Fruit fly (Drosophila melanogaster): Measurements from ENCODE around the gene CG34328.
A peak's percentile ranks its signal among the peaks of the same experiment; 100 is the strongest.

CG34328 gene

dm6 chrX:18367806-18368643 is 31.8 kb downstream of the CG34328 start (continued):
- TF ChIP-seq dpn (GFP tag; optimal IDR thresholded peaks at IDR 0.05) (peak; percentile 65 to 70), HmgD (GFP tag; optimal IDR thresholded peaks at IDR 0.05) (peak; percentile 54), Dref (GFP tag; IDR thresholded peaks at IDR 0.05) (0 out of 2 replicates have a peak, but pooled peaks have one; percentile 22), bsh (GFP tag; optimal IDR thresholded peaks at IDR 0.05) (peak in 1 of 2 experiments; percentile 79), CG11247 (GFP tag; IDR thresholded peaks at IDR 0.05) (peak; percentile 67), Awh (GFP tag; IDR thresholded peaks at IDR 0.05) (peak; percentile 56), sisA (GFP tag; IDR thresholded peaks at IDR 0.05) (peak; percentile 75), Drgx (GFP tag; IDR thresholded peaks at IDR 0.05) (peak; percentile 74), BEAF-32 (GFP tag; optimal IDR thresholded peaks at IDR 0.05) (no peak), Max (GFP tag; optimal IDR thresholded peaks at IDR 0.05) (peak; percentile 19), Side (GFP tag; optimal IDR thresholded peaks at IDR 0.05) (peak; percentile 72), NC2α (GFP tag; optimal IDR thresholded peaks at IDR 0.05) (no peak), unc-4 (GFP tag; IDR thresholded peaks at IDR 0.05; ENCODE audit: partially characterized antibody) (no peak), CG42726 (GFP tag; IDR thresholded peaks at IDR 0.05; ENCODE audit: partially characterized antibody) (no peak), Rx (GFP tag; IDR thresholded peaks at IDR 0.05) (peak; percentile 50), CG15514 (GFP tag; optimal IDR thresholded peaks at IDR 0.05) (peak; percentile 69), Blimp-1 (GFP tag; optimal IDR thresholded peaks at IDR 0.05) (peak; percentile 55), ab (GFP tag; optimal IDR thresholded peaks at IDR 0.05) (peak; percentile 42), CG3847 (GFP tag; IDR thresholded peaks at IDR 0.05) (peak; percentile 60), Ravus (GFP tag; IDR thresholded peaks at IDR 0.05) (peak; percentile 55), Gsc (GFP tag; IDR thresholded peaks at IDR 0.05) (no peak), ind (GFP tag; optimal IDR thresholded peaks at IDR 0.05) (peak; percentile 76), sd (tag; optimal IDR thresholded peaks at IDR 0.05) (peak; percentile 84), wdn (GFP tag; IDR thresholded peaks at IDR 0.05) (peak; percentile 80), CG14860 (GFP tag; IDR thresholded peaks at IDR 0.05; ENCODE audit: partially characterized antibody) (no peak), CG9797 (GFP tag; optimal IDR thresholded peaks at IDR 0.05) (no peak), CG7987 (GFP tag; optimal IDR thresholded peaks at IDR 0.05) (peak; percentile 67), kni (GFP tag; optimal IDR thresholded peaks at IDR 0.05) (peak; percentile 57), vvl (GFP tag; IDR thresholded peaks at IDR 0.05) (peak; percentile 87), CG7357 (GFP tag; IDR thresholded peaks at IDR 0.05) (no peak), CG2120 (GFP tag; optimal IDR thresholded peaks at IDR 0.05) (peak; percentile 89), pita (GFP tag; optimal IDR thresholded peaks at IDR 0.05) (no peak), org-1 (GFP tag; optimal IDR thresholded peaks at IDR 0.05) (peak; percentile 62), CG13123 (GFP tag; optimal IDR thresholded peaks at IDR 0.05) (no peak), CG14667 (GFP tag; IDR thresholded peaks at IDR 0.05) (peak; percentile 28; the same call in 1 of the 2 replicates), CG2129 (GFP tag; IDR thresholded peaks at IDR 0.05; ENCODE audit: partially characterized antibody) (no peak), slou (GFP tag; optimal IDR thresholded peaks at IDR 0.05) (no peak), MBD-R2 (GFP tag; IDR thresholded peaks at IDR 0.05) (peak; percentile 51; the same call in 1 of the 2 replicates), peb (GFP tag; IDR thresholded peaks at IDR 0.05) (0 out of 2 replicates have a peak, but pooled peaks have one; percentile 16), Oaz (GFP tag; IDR thresholded peaks at IDR 0.05) (peak; percentile 73), cas (GFP tag; IDR thresholded peaks at IDR 0.05) (peak; percentile 74), CG17361 (GFP tag; IDR thresholded peaks at IDR 0.05) (peak; percentile 41; the same call in 1 of the 3 replicates), grn (GFP tag; optimal IDR thresholded peaks at IDR 0.05) (peak; percentile 61), pzg (GFP tag; optimal IDR thresholded peaks at IDR 0.05) (peak; percentile 12), chn (GFP tag; optimal IDR thresholded peaks at IDR 0.05) (peak; percentile 22), CG34422 (GFP tag; IDR thresholded peaks at IDR 0.05) (peak; percentile 68; the same call in 1 of the 3 replicates), nerfin-2 (GFP tag; IDR thresholded peaks at IDR 0.05; ENCODE audit: partially characterized antibody) (no peak), CG2199 (GFP tag; IDR thresholded peaks at IDR 0.05) (peak; percentile 37; the same call in 1 of the 3 replicates), CG2202 (tag; optimal IDR thresholded peaks at IDR 0.05) (no peak)

All from whole organism, embryonic.